Fruit fly (Drosophila melanogaster): Measurements from ENCODE around the gene GstT3.

The GstT3 gene

dm6 chrX:20502776-20503503, 35.7 kb downstream of the GstT3 start (continued):
- peak; percentile 44 for TF ChIP-seq ATbp (GFP tag; optimal IDR thresholded peaks at IDR 0.05)
- no peak for TF ChIP-seq CG10565 (GFP tag; optimal IDR thresholded peaks at IDR 0.05)
- peak; percentile 55 for TF ChIP-seq Sox102F (GFP tag; optimal IDR thresholded peaks at IDR 0.05)
- TF ChIP-seq CG2120 (GFP tag; optimal IDR thresholded peaks at IDR 0.05) = peak; percentile 67
- TF ChIP-seq peb (GFP tag; IDR thresholded peaks at IDR 0.05) = no peak
- peak; percentile 66 for TF ChIP-seq mirr (GFP tag; optimal IDR thresholded peaks at IDR 0.05)
- peak; percentile 18 for TF ChIP-seq CG10267 (tag; optimal IDR thresholded peaks at IDR 0.05)
- peak; percentile 21 for TF ChIP-seq Deaf1 (tag; optimal IDR thresholded peaks at IDR 0.05)
- peak; percentile 6 for TF ChIP-seq CG4328 (GFP tag; optimal IDR thresholded peaks at IDR 0.05)
- peak; percentile 22 for TF ChIP-seq CG10209 (GFP tag; optimal IDR thresholded peaks at IDR 0.05)
- peak; percentile 83 for TF ChIP-seq Med (GFP tag)
- no peak for TF ChIP-seq CG2889 (GFP tag; IDR thresholded peaks at IDR 0.05)
- TF ChIP-seq CG18599 (GFP tag; optimal IDR thresholded peaks at IDR 0.05) = peak; percentile 80
- peak; percentile 18 for TF ChIP-seq bab2 (GFP tag; optimal IDR thresholded peaks at IDR 0.05)
- peak; percentile 35; the same call in 1 of the 2 replicates for TF ChIP-seq CG14441 (GFP tag; IDR thresholded peaks at IDR 0.05)
- TF ChIP-seq CG12299 (tag; optimal IDR thresholded peaks at IDR 0.05) = peak; percentile 22
- TF ChIP-seq CG13296 (GFP tag; optimal IDR thresholded peaks at IDR 0.05) = peak; percentile 38
- TF ChIP-seq dysf (GFP tag; IDR thresholded peaks at IDR 0.05) = peak; percentile 56; the same call in 2 of the 3 replicates
- peak; percentile 46 for TF ChIP-seq CG7839 (tag; optimal IDR thresholded peaks at IDR 0.05)
- TF ChIP-seq CG5180 (GFP tag; optimal IDR thresholded peaks at IDR 0.05) = peak; percentile 20
- TF ChIP-seq pum (GFP tag; optimal IDR thresholded peaks at IDR 0.05) = peak; percentile 4
- peak; percentile 42 for TF ChIP-seq CG17359 (tag; optimal IDR thresholded peaks at IDR 0.05)
- peak; percentile 1 for TF ChIP-seq CG13894 (tag; optimal IDR thresholded peaks at IDR 0.05)
- peak; percentile 26; the same call in 1 of the 2 replicates for TF ChIP-seq ttk (GFP tag; IDR thresholded peaks at IDR 0.05)
- TF ChIP-seq CHES-1-like (GFP tag; optimal IDR thresholded peaks at IDR 0.05) = peak; percentile 12
- TF ChIP-seq al (GFP tag; IDR thresholded peaks at IDR 0.05) = peak; percentile 24; the same call in 1 of the 2 replicates
- TF ChIP-seq CG13775 (GFP tag; optimal IDR thresholded peaks at IDR 0.05) = peak; percentile 30
- TF ChIP-seq GATAe (GFP tag; conservative IDR thresholded peaks at IDR 0.05) = peak; percentile 63
- no peak for TF ChIP-seq Nf-YB (GFP tag; optimal IDR thresholded peaks at IDR 0.05)
- TF ChIP-seq CG34376 (GFP tag; optimal IDR thresholded peaks at IDR 0.05) = peak; percentile 53
- TF ChIP-seq BtbVII (GFP tag; optimal IDR thresholded peaks at IDR 0.05) = peak; percentile 58
- peak; percentile 60; the same call in 2 of the 3 replicates for TF ChIP-seq CG17361 (GFP tag; IDR thresholded peaks at IDR 0.05)
- TF ChIP-seq jumu (GFP tag; optimal IDR thresholded peaks at IDR 0.05) = no peak
- TF ChIP-seq otp (GFP tag; IDR thresholded peaks at IDR 0.05) = peak; percentile 26; the same call in 1 of the 3 replicates
- TF ChIP-seq CG7786 (GFP tag; optimal IDR thresholded peaks at IDR 0.05) = no peak
- no peak; the same call in 1 of the 2 replicates for TF ChIP-seq E2f1 (GFP tag; IDR thresholded peaks at IDR 0.05)
- peak in 1 of 2 experiments; percentile 82 for TF ChIP-seq eve (GFP tag; optimal IDR thresholded peaks at IDR 0.05)
- TF ChIP-seq Hr3 (GFP tag; optimal IDR thresholded peaks at IDR 0.05) = peak; percentile 9
- peak; percentile 28; the same call in 1 of the 3 replicates for TF ChIP-seq tgo (GFP tag; IDR thresholded peaks at IDR 0.05)
- peak in 1 of 2 experiments; percentile 6 for TF ChIP-seq Pdp1 (GFP tag; optimal IDR thresholded peaks at IDR 0.05)
- no peak for TF ChIP-seq hkb (optimal IDR thresholded peaks at IDR 0.05)
- 0 out of 2 replicates have a peak, but pooled peaks have one; percentile 40 for TF ChIP-seq hkb (GFP tag; IDR thresholded peaks at IDR 0.05)
- peak; percentile 1 for TF ChIP-seq CG6683 (GFP tag; optimal IDR thresholded peaks at IDR 0.05)
- peak; percentile 22; the same call in 1 of the 2 replicates for TF ChIP-seq sob (GFP tag; IDR thresholded peaks at IDR 0.05)
- TF ChIP-seq Dad (GFP tag; optimal IDR thresholded peaks at IDR 0.05) = no peak
- peak; percentile 20 for TF ChIP-seq CG9817 (tag; optimal IDR thresholded peaks at IDR 0.05)
- peak; percentile 85 for TF ChIP-seq row (GFP tag; IDR thresholded peaks at IDR 0.05)
- peak; percentile 3 for TF ChIP-seq tx (GFP tag; optimal IDR thresholded peaks at IDR 0.05)
- TF ChIP-seq bcd (GFP tag; optimal IDR thresholded peaks at IDR 0.05) = peak; percentile 40

All from whole organism, embryonic.